Worm (Caenorhabditis elegans) whole organism, young adult: ENCODE results near the gene clec-225.

ENCODE experiments used
- B0261.1 ChIP-seq: sonication (generic microtip); optimal IDR thresholded peaks from 2 replicates; lab custom pipeline; 2016; ENCODE audit warnings: mild to moderate bottlenecking, missing genetic modification characterization, moderate library complexity, missing compliant biosample characterization
- B0336.3 ChIP-seq: fragments of 200-800 bp; sonication (Bioruptor generic); IDR thresholded peaks from 2 replicates; pipeline ENCODE4 v1.3.6; 2022; ENCODE audit warnings: missing genetic modification characterization, missing compliant biosample characterization
- F23B12.7 ChIP-seq: sonication (generic microtip); optimal IDR thresholded peaks from 2 replicates; lab custom pipeline; 2017; ENCODE audit warnings: missing genetic modification characterization, mild to moderate bottlenecking, missing compliant biosample characterization, antibody characterized with exemption, moderate library complexity; ENCODE audit not compliant: insufficient read depth
- F39B2.1 ChIP-seq: fragments of 200-800 bp; sonication (Bioruptor generic); IDR thresholded peaks from 2 replicates; pipeline ENCODE4 v1.3.6; 2022; ENCODE audit warnings: missing genetic modification reagents, missing genetic modification characterization, missing compliant biosample characterization
- Y79H2A.3 ChIP-seq: fragments of 200-800 bp; sonication (Bioruptor generic); conservative IDR thresholded peaks from 2 replicates; pipeline ENCODE4 v1.3.6; 2022; ENCODE audit warnings: missing genetic modification reagents, missing genetic modification characterization, missing compliant biosample characterization
- ama-1 ChIP-seq, 3 experiments: fragments of 150-350 bp in 1 of 3; sonication (generic microtip) in 2 of 3; optimal IDR thresholded peaks; 2 replicates each; lab custom pipeline; 2014 to 2018; ENCODE audit warnings: missing biosample characterization in 2 of 3, missing genetic modification characterization in 2 of 3, missing genetic modification reagents in 2 of 3
- bed-2 ChIP-seq: fragments of 200-800 bp; sonication (Bioruptor generic); IDR thresholded peaks from 2 replicates; pipeline ENCODE4 v1.3.6; 2022; ENCODE audit warnings: missing genetic modification reagents, missing genetic modification characterization, missing compliant biosample characterization
- cebp-1 ChIP-seq, 2 experiments: fragments of 200-800 bp in 1 of 2; sonication (Bioruptor generic) in 1 of 2; sonication (generic microtip) in 1 of 2; IDR thresholded peaks in 1 of 2; optimal IDR thresholded peaks in 1 of 2; 2 replicates each; pipeline versions ENCODE4 v1.3.6 to Lab custom; 2017 to 2022; ENCODE audit warnings: missing compliant biosample characterization in 2 of 2, missing genetic modification characterization in 2 of 2, mild to moderate bottlenecking in 1 of 2, missing genetic modification reagents in 1 of 2, moderate library complexity in 1 of 2
- ceh-100 ChIP-seq: fragments of 200-800 bp; sonication (Bioruptor generic); IDR thresholded peaks from 2 replicates; pipeline ENCODE4 v1.3.6; 2022; ENCODE audit warnings: missing genetic modification reagents, missing genetic modification characterization, missing compliant biosample characterization
- chd-7 ChIP-seq: sonication (generic microtip); optimal IDR thresholded peaks from 2 replicates; lab custom pipeline; 2016; ENCODE audit warnings: mild to moderate bottlenecking, missing genetic modification characterization, moderate library complexity, missing compliant biosample characterization
- dox-1 ChIP-seq: fragments of 200-800 bp; sonication (Bioruptor generic); IDR thresholded peaks from 2 replicates; pipeline ENCODE4 v1.3.6; 2022; ENCODE audit warnings: missing genetic modification reagents, missing genetic modification characterization, missing compliant biosample characterization
- efl-1 ChIP-seq: fragments of 150-350 bp; optimal IDR thresholded peaks from 2 replicates; lab custom pipeline; 2014; ENCODE audit warnings: missing biosample characterization, missing genetic modification reagents, missing genetic modification characterization
- lin-35 ChIP-seq, 3 experiments: fragments of 150-350 bp in 2 of 3; sonication (generic microtip) in 1 of 3; optimal IDR thresholded peaks; 2 replicates each; lab custom pipeline; 2014 to 2018; ENCODE audit warnings: missing biosample characterization in 3 of 3, missing genetic modification characterization in 3 of 3, missing genetic modification reagents in 3 of 3
- madf-3 ChIP-seq: fragments of 200-800 bp; sonication (Bioruptor generic); IDR thresholded peaks from 2 replicates; pipeline ENCODE4 v1.3.6; 2022; ENCODE audit warnings: missing genetic modification reagents, missing genetic modification characterization, missing compliant biosample characterization
- madf-6 ChIP-seq: fragments of 200-800 bp; sonication (Bioruptor generic); IDR thresholded peaks from 2 replicates; pipeline ENCODE4 v1.3.6; 2022; ENCODE audit warnings: missing genetic modification reagents, missing genetic modification characterization, missing compliant biosample characterization
- mcd-1 ChIP-seq: fragments of 200-800 bp; sonication (Bioruptor generic); IDR thresholded peaks from 2 replicates; pipeline ENCODE4 v1.3.6; 2022; ENCODE audit warnings: missing genetic modification reagents, missing genetic modification characterization, missing compliant biosample characterization
- mxl-1 ChIP-seq: sonication (generic microtip); optimal IDR thresholded peaks from 2 replicates; lab custom pipeline; 2016; ENCODE audit warnings: missing genetic modification characterization, missing compliant biosample characterization
- nhr-27 ChIP-seq: fragments of 200-800 bp; sonication (Bioruptor generic); optimal IDR thresholded peaks from 2 replicates; lab custom pipeline; 2018; ENCODE audit warnings: mild to moderate bottlenecking, missing genetic modification characterization, moderate library complexity, missing compliant biosample characterization
- nhr-80 ChIP-seq: sonication (generic microtip); optimal IDR thresholded peaks from 2 replicates; lab custom pipeline; 2016; ENCODE audit warnings: missing genetic modification characterization, missing compliant biosample characterization
- pha-4 ChIP-seq: fragments of 150-350 bp; sonication (generic microtip); optimal IDR thresholded peaks from 2 replicates; lab custom pipeline; 2014; ENCODE audit warnings: missing biosample characterization, missing genetic modification reagents, missing genetic modification characterization
- rec-8 ChIP-seq, 2 experiments: sonication (generic microtip); optimal IDR thresholded peaks; 2 replicates each; lab custom pipeline; 2016; ENCODE audit warnings: mild to moderate bottlenecking in 2 of 2, missing genetic modification characterization in 2 of 2, missing genetic modification reagents in 2 of 2, missing genotype in 2 of 2, missing biosample characterization in 1 of 2, missing compliant biosample characterization in 1 of 2, moderate library complexity in 1 of 2
- repo-1 ChIP-seq: sonication (generic microtip); optimal IDR thresholded peaks from 2 replicates; lab custom pipeline; 2017; ENCODE audit warnings: mild to moderate bottlenecking, missing genetic modification characterization, missing compliant biosample characterization
- rpc-1 ChIP-seq, 2 experiments: fragments of 150-350 bp in 1 of 2; sonication (generic microtip) in 1 of 2; optimal IDR thresholded peaks; 2 replicates each; lab custom pipeline; 2014 to 2018; ENCODE audit warnings: missing biosample characterization in 1 of 2, missing genetic modification characterization in 1 of 2, missing genetic modification reagents in 1 of 2, missing genotype in 1 of 2
- snpc-1.1 ChIP-seq: sonication (generic microtip); optimal IDR thresholded peaks from 2 replicates; lab custom pipeline; 2017; ENCODE audit warnings: missing genetic modification characterization, mild to moderate bottlenecking, missing compliant biosample characterization, antibody characterized with exemption, moderate library complexity, missing genotype, missing genetic modification reagents; ENCODE audit not compliant: insufficient read depth
- snpc-1.3 ChIP-seq: sonication (generic microtip); optimal IDR thresholded peaks from 2 replicates; lab custom pipeline; 2017; ENCODE audit warnings: missing genetic modification characterization, mild to moderate bottlenecking, missing compliant biosample characterization, antibody characterized with exemption, moderate library complexity, missing genotype, missing genetic modification reagents; ENCODE audit not compliant: insufficient read depth
- snpc-4 ChIP-seq, 5 experiments: fragments of 150-350 bp in 1 of 5; sonication (generic microtip) in 4 of 5; optimal IDR thresholded peaks; 2 replicates each; lab custom pipeline; 2014 to 2018; ENCODE audit warnings: missing genetic modification characterization in 5 of 5, missing biosample characterization in 3 of 5, antibody characterized with exemption in 2 of 5, mild to moderate bottlenecking in 2 of 5, missing compliant biosample characterization in 2 of 5, missing genotype in 2 of 5, moderate library complexity in 2 of 5, missing genetic modification reagents in 1 of 5
- somi-1 ChIP-seq: fragments of 200-800 bp; sonication (Bioruptor generic); optimal IDR thresholded peaks from 2 replicates; lab custom pipeline; 2018; ENCODE audit warnings: mild to moderate bottlenecking, missing genetic modification characterization, missing compliant biosample characterization
- sptf-2 ChIP-seq: fragments of 200-800 bp; sonication (Bioruptor generic); optimal IDR thresholded peaks from 2 replicates; lab custom pipeline; 2018; ENCODE audit warnings: mild to moderate bottlenecking, missing genetic modification characterization, missing compliant biosample characterization
- zim-3 ChIP-seq: sonication (generic microtip); optimal IDR thresholded peaks from 2 replicates; lab custom pipeline; 2017; ENCODE audit warnings: mild to moderate bottlenecking, missing genetic modification characterization, moderate library complexity, missing compliant biosample characterization
- ztf-18 ChIP-seq: sonication (generic microtip); optimal IDR thresholded peaks from 2 replicates; lab custom pipeline; 2016; ENCODE audit warnings: missing genotype, mild to moderate bottlenecking, missing genetic modification characterization, missing compliant biosample characterization
- ztf-26 ChIP-seq: sonication (generic microtip); optimal IDR thresholded peaks from 2 replicates; lab custom pipeline; 2017; ENCODE audit warnings: missing genetic modification characterization, missing compliant biosample characterization
- ztf-6 ChIP-seq: fragments of 200-800 bp; sonication (Bioruptor generic); IDR thresholded peaks from 2 replicates; pipeline ENCODE4 v1.3.6; 2022; ENCODE audit warnings: missing genetic modification reagents, missing genetic modification characterization, missing compliant biosample characterization

The clec-225 gene

ce11 chrV:13176117-13176753 is 41.5 kb upstream of the clec-225 start, which contains the start of gene him-17:
Gene him-17, plus strand, starts transcription at chrV:13176711.
- TF ChIP-seq chd-7 (tag; lab: Kevin White, UChicago) (no peak), cebp-1 (GFP tag; IDR thresholded peaks at IDR 0.05; lab: Robert Waterston, UW) (no peak), cebp-1 (tag; optimal IDR thresholded peaks at IDR 0.05; lab: Kevin White, UChicago) (peak; percentile 45), F23B12.7 (tag; lab: Kevin White, UChicago) (peak; percentile 49), ceh-100 (peak; percentile 41; the same call in 1 of the 2 replicates), B0336.3 (peak; percentile 54; the same call in 1 of the 2 replicates), bed-2 (GFP tag; lab: Robert Waterston, UW) (no peak), ztf-6 (GFP tag; lab: Robert Waterston, UW) (no peak), lin-35 (GFP tag; optimal IDR thresholded peaks at IDR 0.05; lab: Kevin White, UChicago) (peak in 1 of 3 experiments; percentile 17), rpc-1 (optimal IDR thresholded peaks at IDR 0.05; lab: Kevin White, UChicago) (peak; percentile 38), rpc-1 (tag; optimal IDR thresholded peaks at IDR 0.05; lab: Kevin White, UChicago) (no peak), zim-3 (tag; lab: Kevin White, UChicago) (no peak), ztf-26 (tag; lab: Kevin White, UChicago) (no peak), dox-1 (peak; percentile 61; the same call in 1 of the 2 replicates), madf-3 (GFP tag; lab: Robert Waterston, UW) (peak; percentile 33; the same call in 1 of the 2 replicates), snpc-1.3 (tag; lab: Kevin White, UChicago) (peak; percentile 10), pha-4 (no peak), Y79H2A.3 (no peak), snpc-4 (GFP tag; optimal IDR thresholded peaks at IDR 0.05; lab: Kevin White, UChicago) (no peak), snpc-4 (tag; optimal IDR thresholded peaks at IDR 0.05; lab: Kevin White, UChicago) (peak in 2 of 4 experiments; percentile 2 to 22), sptf-2 (GFP tag; lab: Kevin White, UChicago) (no peak), ama-1 (optimal IDR thresholded peaks at IDR 0.05; lab: Kevin White, UChicago) (no peak), ama-1 (GFP tag; optimal IDR thresholded peaks at IDR 0.05; lab: Kevin White, UChicago) (peak in 1 of 2 experiments; percentile 20), mcd-1 (peak; percentile 44), mxl-1 (no peak), efl-1 (peak; percentile 3), B0261.1 (no peak), repo-1 (tag; lab: Kevin White, UChicago) (peak; percentile 13), madf-6 (GFP tag; lab: Robert Waterston, UW) (peak; percentile 56), F39B2.1 (GFP tag; lab: Robert Waterston, UW) (no peak), rec-8 (tag; optimal IDR thresholded peaks at IDR 0.05; lab: Kevin White, UChicago) (no peak), nhr-27 (tag; lab: Kevin White, UChicago) (no peak)

- no peak for TF ChIP-seq zim-3 (tag; lab: Kevin White, UChicago)
- no peak for TF ChIP-seq snpc-1.1 (tag; lab: Kevin White, UChicago)
- TF ChIP-seq nhr-80: peak; percentile 22
- TF ChIP-seq somi-1 (GFP tag; lab: Kevin White, UChicago): no peak
Measured at ce11 chrV:13173718-13174117, 39.0 kb upstream of the clec-225 start.

- no peak for TF ChIP-seq ztf-18 (tag; lab: Kevin White, UChicago)
- TF ChIP-seq, all 124 proteins: peak for 0
Measured at ce11 chrV:13170497-13170896, 35.8 kb upstream of the clec-225 start.
